Worm (Caenorhabditis elegans) whole organism, late embryonic: Measurements from ENCODE around the gene F56D6.19.

ENCODE experiments used
- F13H6.1 ChIP-seq: sonication (generic microtip); optimal IDR thresholded peaks from 2 replicates; lab custom pipeline; 2016; ENCODE audit warnings: missing genetic modification characterization, missing compliant biosample characterization
- ama-1 ChIP-seq: fragments of 150-350 bp; optimal IDR thresholded peaks from 2 replicates; lab custom pipeline; 2014
- fax-1 ChIP-seq: sonication (generic microtip); optimal IDR thresholded peaks from 2 replicates; lab custom pipeline; 2016; ENCODE audit warnings: missing genotype, missing genetic modification characterization, missing compliant biosample characterization
- mec-3 ChIP-seq: sonication (generic microtip); optimal IDR thresholded peaks from 2 replicates; lab custom pipeline; 2016; ENCODE audit warnings: borderline replicate concordance, missing genetic modification characterization, missing compliant biosample characterization
- nhr-11 ChIP-seq: fragments of 150-350 bp; optimal IDR thresholded peaks from 2 replicates; lab custom pipeline; 2014; ENCODE audit warnings: missing biosample characterization, missing genetic modification characterization
- odd-2 ChIP-seq: sonication (generic microtip); optimal IDR thresholded peaks from 2 replicates; lab custom pipeline; 2017; ENCODE audit warnings: antibody characterized with exemption, mild to moderate bottlenecking, missing genetic modification characterization, missing compliant biosample characterization
- tbx-2 ChIP-seq: sonication (generic microtip); optimal IDR thresholded peaks from 2 replicates; lab custom pipeline; 2016; ENCODE audit warnings: missing genetic modification characterization, missing compliant biosample characterization

ce11 chrIV:3885369-3885768, 29.2 kb upstream of the F56D6.19 start, which contains the start of gene oac-22:
- TF ChIP-seq tbx-2 (tag; lab: Kevin White, UChicago) (no peak), odd-2 (tag; lab: Kevin White, UChicago) (no peak), F13H6.1 (tag; lab: Kevin White, UChicago) (no peak), ama-1 (lab: Kevin White, UChicago) (no peak), nhr-11 (tag; lab: Kevin White, UChicago) (no peak), fax-1 (tag; lab: Kevin White, UChicago) (no peak), mec-3 (no peak)
